Worm (Caenorhabditis elegans) whole organism, early embryonic: ENCODE data around the gene Y102E9.5.

Experiments
- F13C5.2 ChIP-seq: sonication (generic microtip); optimal IDR thresholded peaks from 2 replicates; lab custom pipeline; 2017; ENCODE audit warnings: mild to moderate bottlenecking, missing genetic modification characterization, inconsistent platforms, missing compliant biosample characterization
- ama-1 ChIP-seq: fragments of 150-350 bp; optimal IDR thresholded peaks from 2 replicates; lab custom pipeline; 2014
- hmg-4 ChIP-seq: fragments of 200-800 bp; sonication (Bioruptor generic); optimal IDR thresholded peaks from 2 replicates; lab custom pipeline; 2018; ENCODE audit warnings: mild to moderate bottlenecking, missing genetic modification characterization, missing compliant biosample characterization
- pes-1 ChIP-seq: fragments of 200-800 bp; sonication (Bioruptor generic); IDR thresholded peaks from 2 replicates; pipeline ENCODE4 v1.3.6; 2022; ENCODE audit warnings: missing genetic modification reagents, missing genetic modification characterization, missing compliant biosample characterization
- tra-4 ChIP-seq: sonication (generic microtip); optimal IDR thresholded peaks from 2 replicates; lab custom pipeline; 2017; ENCODE audit warnings: missing genetic modification characterization, missing compliant biosample characterization

DNA sequence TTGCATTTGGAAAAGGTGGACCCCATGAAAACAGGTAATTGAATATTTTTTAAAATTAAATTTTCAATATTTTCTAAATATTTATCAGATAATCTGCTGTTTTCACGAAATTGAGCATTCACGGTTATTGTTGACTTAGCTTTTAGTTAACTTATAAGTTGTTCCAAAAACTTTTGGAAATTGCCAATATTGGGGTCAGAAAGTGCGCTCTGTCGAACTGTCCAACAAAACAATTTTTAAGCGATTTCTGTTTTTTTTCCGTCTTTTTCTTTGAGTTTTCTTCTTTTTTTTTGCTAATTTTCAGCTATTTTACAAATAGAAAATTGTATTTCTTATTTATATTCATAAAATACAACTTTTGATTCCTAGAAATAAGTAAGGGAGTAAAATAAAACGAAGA lies 1.2 kb upstream of the Y102E9.5 start:
- TF ChIP-seq F13C5.2 (tag; lab: Kevin White, UChicago) (no peak), tra-4 (tag; lab: Kevin White, UChicago) (no peak), ama-1 (lab: Kevin White, UChicago) (no peak), pes-1 (GFP tag; lab: Robert Waterston, UW) (no peak), hmg-4 (GFP tag; lab: Kevin White, UChicago) (no peak)
